Fruit fly (Drosophila melanogaster): ENCODE data around the gene IM33.

The IM33 gene

dm6 chr2L:3700374-3700773 lies 3.9 kb upstream of the IM33 start, which contains the start of gene Sfp24C1:
Gene Sfp24C1 (plus strand): TSS chr2L:3700674.
- TF ChIP-seq Ets96B (tag; optimal IDR thresholded peaks at IDR 0.05) (no peak), esn (GFP tag; optimal IDR thresholded peaks at IDR 0.05) (no peak), achi (GFP tag; optimal IDR thresholded peaks at IDR 0.05) (no peak), Blimp-1 (GFP tag; optimal IDR thresholded peaks at IDR 0.05) (no peak), CG9139 (GFP tag; optimal IDR thresholded peaks at IDR 0.05) (no peak)

dm6 chr2L:3699895-3700294 lies 3.4 kb upstream of the IM33 start, which contains the start of gene CG42465:
Gene CG42465 (plus strand): TSS chr2L:3700195.
- TF ChIP-seq Blimp-1 (GFP tag; optimal IDR thresholded peaks at IDR 0.05) (no peak), Sox14 (GFP tag; optimal IDR thresholded peaks at IDR 0.05) (no peak), Hr4 (GFP tag; optimal IDR thresholded peaks at IDR 0.05) (no peak)

- TF ChIP-seq Ets21C (GFP tag; optimal IDR thresholded peaks at IDR 0.05) = no peak
- no peak for TF ChIP-seq Blimp-1 (GFP tag; optimal IDR thresholded peaks at IDR 0.05)
- no peak for TF ChIP-seq CG10669 (GFP tag; optimal IDR thresholded peaks at IDR 0.05)
- TF ChIP-seq Lpt (GFP tag; optimal IDR thresholded peaks at IDR 0.05) = no peak
- no peak for TF ChIP-seq svp (GFP tag)
- no peak for TF ChIP-seq Sox14 (GFP tag; optimal IDR thresholded peaks at IDR 0.05)
- no peak for TF ChIP-seq fd59A (GFP tag; optimal IDR thresholded peaks at IDR 0.05)
- no peak for TF ChIP-seq Sox15 (GFP tag; optimal IDR thresholded peaks at IDR 0.05)
- no peak for TF ChIP-seq Eip93F (GFP tag; optimal IDR thresholded peaks at IDR 0.05)
- TF ChIP-seq lz (GFP tag; optimal IDR thresholded peaks at IDR 0.05) = no peak
Observed at dm6 chr2L:3698992-3699514, 2.6 kb upstream of the IM33 start, which contains the start of the genes CG10031 and CG42464. Gene CG10031 (minus strand): TSS chr2L:3699092. Gene CG42464 (plus strand): TSS chr2L:3699464.

- peak; percentile 33 for TF ChIP-seq svp (GFP tag)
- TF ChIP-seq CG3032 (tag; optimal IDR thresholded peaks at IDR 0.05) = no peak
Observed at dm6 chr2L:3697772-3698171, 1.3 kb upstream of the IM33 start, which contains the start of gene CG3604. Gene CG3604 (minus strand): TSS chr2L:3697872.

- TF ChIP-seq svp (GFP tag) = peak; percentile 83
- no peak for TF ChIP-seq Blimp-1 (GFP tag; optimal IDR thresholded peaks at IDR 0.05)
- peak; percentile 12 for TF ChIP-seq Eip78C (GFP tag)
- TF ChIP-seq CG6792 (GFP tag; optimal IDR thresholded peaks at IDR 0.05) = no peak
- TF ChIP-seq Eip93F (GFP tag; optimal IDR thresholded peaks at IDR 0.05) = no peak
- peak; percentile 11 for TF ChIP-seq fkh (GFP tag; optimal IDR thresholded peaks at IDR 0.05)
Observed at dm6 chr2L:3695361-3695818, 1.1 kb downstream of the IM33 start, which contains the start of gene CG16713. Gene CG16713 (minus strand): TSS chr2L:3695411.

dm6 chr2L:3694920-3695319 lies 1.5 kb downstream of the IM33 start, which contains the start of gene CG43165:
Gene CG43165 (minus strand): TSS chr2L:3695020.
- no peak for TF ChIP-seq CG8319 (GFP tag; optimal IDR thresholded peaks at IDR 0.05)
- no peak for TF ChIP-seq salr (GFP tag; optimal IDR thresholded peaks at IDR 0.05)
- no peak for TF ChIP-seq CG1621 (tag; optimal IDR thresholded peaks at IDR 0.05)
- TF ChIP-seq CG34406 (GFP tag; optimal IDR thresholded peaks at IDR 0.05) = no peak
- TF ChIP-seq CG11902 (GFP tag; optimal IDR thresholded peaks at IDR 0.05) = no peak
- TF ChIP-seq CG11762 (GFP tag; optimal IDR thresholded peaks at IDR 0.05; ENCODE audit: insufficient read depth) = no peak
- no peak for TF ChIP-seq CG10669 (GFP tag; optimal IDR thresholded peaks at IDR 0.05)
- no peak for TF ChIP-seq CG7368 (GFP tag; optimal IDR thresholded peaks at IDR 0.05)
- TF ChIP-seq CG4318 (GFP tag; optimal IDR thresholded peaks at IDR 0.05) = no peak
- TF ChIP-seq CG6276 (GFP tag; optimal IDR thresholded peaks at IDR 0.05) = no peak
- TF ChIP-seq dac (GFP tag; optimal IDR thresholded peaks at IDR 0.05) = no peak
- TF ChIP-seq CG3032 (tag; optimal IDR thresholded peaks at IDR 0.05) = no peak
- no peak for TF ChIP-seq Ets21C (GFP tag; optimal IDR thresholded peaks at IDR 0.05)
